In genomic region chr2L:18136427-18136857, dm6 we compare ENCODE assay signal across 1 fruit fly cellular context.
A peak's percentile ranks its signal among the peaks of the same experiment; 100 is the strongest.
TF ChIP-seq lines count a peak whose summit lies in the region.

No protein-coding gene starts in this region.

TF ChIP-seq in whole organism, embryonic, 481 proteins besides CTCF, POLR2A, EP300 and RAD21 (continued from another document and continues in another):
- TF ChIP-seq Awh (GFP tag; IDR thresholded peaks at IDR 0.05; lab: Robert Waterston, UW) (no peak), CG3847 (GFP tag; IDR thresholded peaks at IDR 0.05; lab: Robert Waterston, UW) (no peak; the same call in 1 of the 2 replicates), Hmx (GFP tag; optimal IDR thresholded peaks at IDR 0.05; lab: Kevin White, UChicago) (no peak), CG6854 (GFP tag; optimal IDR thresholded peaks at IDR 0.05; lab: Kevin White, UChicago) (no peak), sim (GFP tag; IDR thresholded peaks at IDR 0.05; lab: Robert Waterston, UW) (no peak), CG3281 (GFP tag; optimal IDR thresholded peaks at IDR 0.05; lab: Kevin White, UChicago) (peak; percentile 75), PHDP (tag; optimal IDR thresholded peaks at IDR 0.05; lab: Kevin White, UChicago) (peak; percentile 38), Asciz (GFP tag; optimal IDR thresholded peaks at IDR 0.05; lab: Kevin White, UChicago) (no peak), CG14860 (GFP tag; IDR thresholded peaks at IDR 0.05; lab: Robert Waterston, UW; ENCODE audit: partially characterized antibody) (no peak), CG13287 (GFP tag; IDR thresholded peaks at IDR 0.05; lab: Robert Waterston, UW; ENCODE audit: partially characterized antibody) (peak; percentile 11; the same call in 1 of the 2 replicates), Aef1 (GFP tag; IDR thresholded peaks at IDR 0.05; lab: Robert Waterston, UW) (no peak), Sin3A (optimal IDR thresholded peaks at IDR 0.05; lab: Kevin White, UChicago) (no peak), onecut (GFP tag; IDR thresholded peaks at IDR 0.05; lab: Robert Waterston, UW) (no peak), CG11247 (GFP tag; IDR thresholded peaks at IDR 0.05; lab: Robert Waterston, UW) (peak; percentile 17; the same call in 1 of the 2 replicates), CG7556 (GFP tag; optimal IDR thresholded peaks at IDR 0.05; lab: Kevin White, UChicago) (no peak), nau (GFP tag; optimal IDR thresholded peaks at IDR 0.05; lab: Kevin White, UChicago) (no peak), CG6765 (GFP tag; optimal IDR thresholded peaks at IDR 0.05; lab: Kevin White, UChicago) (peak; percentile 50), chinmo (GFP tag; IDR thresholded peaks at IDR 0.05; lab: Robert Waterston, UW; ENCODE audit: partially characterized antibody) (peak; percentile 87; the same call in 3 of the 4 replicates), zen2 (GFP tag; IDR thresholded peaks at IDR 0.05; lab: Robert Waterston, UW; ENCODE audit: partially characterized antibody) (no peak), CG13624 (GFP tag; optimal IDR thresholded peaks at IDR 0.05; lab: Kevin White, UChicago) (peak; percentile 74), ems (GFP tag; optimal IDR thresholded peaks at IDR 0.05; lab: Kevin White, UChicago) (no peak), Lpt (GFP tag; optimal IDR thresholded peaks at IDR 0.05; lab: Kevin White, UChicago) (no peak), CG30403 (GFP tag; optimal IDR thresholded peaks at IDR 0.05; lab: Kevin White, UChicago) (no peak), Ptx1 (GFP tag; IDR thresholded peaks at IDR 0.05; lab: Robert Waterston, UW) (no peak), Dref (GFP tag; IDR thresholded peaks at IDR 0.05; lab: Robert Waterston, UW) (no peak), dysf (GFP tag; IDR thresholded peaks at IDR 0.05; lab: Robert Waterston, UW) (peak; percentile 37; the same call in 1 of the 3 replicates), eve (GFP tag; optimal IDR thresholded peaks at IDR 0.05; lab: Kevin White, UChicago) (no peak), ara (GFP tag; IDR thresholded peaks at IDR 0.05; lab: Robert Waterston, UW) (no peak), CG12071 (GFP tag; optimal IDR thresholded peaks at IDR 0.05; lab: Kevin White, UChicago) (peak; percentile 64), CG18011 (GFP tag; optimal IDR thresholded peaks at IDR 0.05; lab: Kevin White, UChicago) (peak; percentile 51), NFAT (GFP tag; IDR thresholded peaks at IDR 0.05; lab: Robert Waterston, UW) (peak; percentile 80; the same call in 1 of the 2 replicates), dati (GFP tag; IDR thresholded peaks at IDR 0.05; lab: Robert Waterston, UW) (no peak), CG43689 (GFP tag; IDR thresholded peaks at IDR 0.05; lab: Robert Waterston, UW) (no peak), Doc3 (GFP tag; IDR thresholded peaks at IDR 0.05; lab: Robert Waterston, UW; ENCODE audit: partially characterized antibody) (no peak), vfl (GFP tag; optimal IDR thresholded peaks at IDR 0.05; lab: Kevin White, UChicago) (no peak), Hand (GFP tag; optimal IDR thresholded peaks at IDR 0.05; lab: Kevin White, UChicago) (peak; percentile 41), B-H2 (GFP tag; optimal IDR thresholded peaks at IDR 0.05; lab: Kevin White, UChicago) (peak; percentile 71), sob (GFP tag; IDR thresholded peaks at IDR 0.05; lab: Robert Waterston, UW) (peak; percentile 50; the same call in 1 of the 2 replicates), knrl (GFP tag; IDR thresholded peaks at IDR 0.05; lab: Robert Waterston, UW; ENCODE audit: partially characterized antibody) (no peak), CG8924 (tag; optimal IDR thresholded peaks at IDR 0.05; lab: Kevin White, UChicago) (no peak), MESR4 (GFP tag; optimal IDR thresholded peaks at IDR 0.05; lab: Kevin White, UChicago) (no peak), CG18476 (GFP tag; optimal IDR thresholded peaks at IDR 0.05; lab: Kevin White, UChicago) (no peak), HmgZ (tag; optimal IDR thresholded peaks at IDR 0.05; lab: Kevin White, UChicago) (peak; percentile 12), zfh2 (GFP tag; optimal IDR thresholded peaks at IDR 0.05; lab: Kevin White, UChicago) (peak; percentile 32), hth (optimal IDR thresholded peaks at IDR 0.05; lab: Kevin White, UChicago) (no peak), wor (GFP tag; IDR thresholded peaks at IDR 0.05; lab: Robert Waterston, UW) (no peak), Dll (GFP tag; IDR thresholded peaks at IDR 0.05; lab: Robert Waterston, UW; ENCODE audit: partially characterized antibody) (no peak), insv (GFP tag; optimal IDR thresholded peaks at IDR 0.05; lab: Kevin White, UChicago) (no peak), fd102C (GFP tag; optimal IDR thresholded peaks at IDR 0.05; lab: Kevin White, UChicago) (no peak), Med (GFP tag; lab: Kevin White, UChicago) (peak; percentile 93), CG12769 (tag; optimal IDR thresholded peaks at IDR 0.05; lab: Kevin White, UChicago) (peak; percentile 85), Deaf1 (tag; optimal IDR thresholded peaks at IDR 0.05; lab: Kevin White, UChicago) (no peak), sna (GFP tag; IDR thresholded peaks at IDR 0.05; lab: Robert Waterston, UW; ENCODE audit: partially characterized antibody) (no peak), aop (GFP tag; IDR thresholded peaks at IDR 0.05; lab: Robert Waterston, UW) (no peak), CG11504 (tag; optimal IDR thresholded peaks at IDR 0.05; lab: Kevin White, UChicago) (no peak), inv (GFP tag; IDR thresholded peaks at IDR 0.05; lab: Robert Waterston, UW; ENCODE audit: partially characterized antibody) (no peak), Sox102F (GFP tag; optimal IDR thresholded peaks at IDR 0.05; lab: Kevin White, UChicago) (no peak), Trl (optimal IDR thresholded peaks at IDR 0.05; lab: Kevin White, UChicago) (no peak), Trl (GFP tag; optimal IDR thresholded peaks at IDR 0.05; lab: Kevin White, UChicago) (peak; percentile 68), Blimp-1 (GFP tag; optimal IDR thresholded peaks at IDR 0.05; lab: Kevin White, UChicago) (peak; percentile 67), eyg (GFP tag; optimal IDR thresholded peaks at IDR 0.05; lab: Kevin White, UChicago) (no peak), corto (GFP tag; optimal IDR thresholded peaks at IDR 0.05; lab: Kevin White, UChicago) (no peak), pan (optimal IDR thresholded peaks at IDR 0.05; lab: Kevin White, UChicago) (no peak), pan (GFP tag; optimal IDR thresholded peaks at IDR 0.05 in 1 of 2, IDR thresholded peaks at IDR 0.05 in 1 of 2) (peak in 1 of 2 experiments; percentile 16), ap (GFP tag; IDR thresholded peaks at IDR 0.05; lab: Robert Waterston, UW) (no peak), CG33557 (GFP tag; optimal IDR thresholded peaks at IDR 0.05; lab: Kevin White, UChicago) (no peak), CG10959 (GFP tag; IDR thresholded peaks at IDR 0.05; lab: Robert Waterston, UW) (no peak), wdn (GFP tag; IDR thresholded peaks at IDR 0.05; lab: Robert Waterston, UW) (peak; percentile 30; the same call in 1 of the 2 replicates), phol (tag; optimal IDR thresholded peaks at IDR 0.05; lab: Kevin White, UChicago) (no peak), CG12219 (GFP tag; optimal IDR thresholded peaks at IDR 0.05; lab: Kevin White, UChicago) (no peak), HHEX (GFP tag; optimal IDR thresholded peaks at IDR 0.05; lab: Kevin White, UChicago) (peak; percentile 27), Myb (GFP tag; optimal IDR thresholded peaks at IDR 0.05; lab: Kevin White, UChicago) (peak; percentile 14), CG2889 (GFP tag; IDR thresholded peaks at IDR 0.05; lab: Robert Waterston, UW) (no peak), twi (tag; optimal IDR thresholded peaks at IDR 0.05; lab: Kevin White, UChicago) (no peak), cad (GFP tag; optimal IDR thresholded peaks at IDR 0.05; lab: Kevin White, UChicago) (no peak), CG14710 (tag; optimal IDR thresholded peaks at IDR 0.05; lab: Kevin White, UChicago) (no peak), CG12104 (GFP tag; optimal IDR thresholded peaks at IDR 0.05; lab: Kevin White, UChicago) (no peak), Hr78 (GFP tag; optimal IDR thresholded peaks at IDR 0.05; lab: Kevin White, UChicago) (no peak), Vsx1 (GFP tag; optimal IDR thresholded peaks at IDR 0.05; lab: Kevin White, UChicago) (no peak), yki (optimal IDR thresholded peaks at IDR 0.05; lab: Kevin White, UChicago) (no peak), CG3407 (GFP tag; optimal IDR thresholded peaks at IDR 0.05; lab: Kevin White, UChicago) (no peak), ranshi (GFP tag; IDR thresholded peaks at IDR 0.05; lab: Robert Waterston, UW) (peak; percentile 33; the same call in 1 of the 2 replicates), Camta (GFP tag; optimal IDR thresholded peaks at IDR 0.05; lab: Kevin White, UChicago) (no peak), CG11695 (GFP tag; IDR thresholded peaks at IDR 0.05; lab: Robert Waterston, UW) (0 out of 3 replicates have a peak, but pooled peaks have one; percentile 49), sima (GFP tag; optimal IDR thresholded peaks at IDR 0.05; lab: Kevin White, UChicago) (no peak), exex (tag; optimal IDR thresholded peaks at IDR 0.05; lab: Kevin White, UChicago) (no peak), pzg (GFP tag; optimal IDR thresholded peaks at IDR 0.05; lab: Kevin White, UChicago) (no peak), CG17829 (tag; optimal IDR thresholded peaks at IDR 0.05; lab: Kevin White, UChicago) (no peak), ewg (GFP tag; optimal IDR thresholded peaks at IDR 0.05; lab: Kevin White, UChicago) (no peak), CG31224 (GFP tag; IDR thresholded peaks at IDR 0.05; lab: Robert Waterston, UW) (peak; percentile 21; the same call in 1 of the 2 replicates), CG3726 (GFP tag; IDR thresholded peaks at IDR 0.05; lab: Robert Waterston, UW) (no peak), CG17186 (GFP tag; optimal IDR thresholded peaks at IDR 0.05; lab: Kevin White, UChicago) (no peak), unc-4 (GFP tag; IDR thresholded peaks at IDR 0.05; lab: Robert Waterston, UW; ENCODE audit: partially characterized antibody) (no peak), CG7963 (GFP tag; IDR thresholded peaks at IDR 0.05; lab: Robert Waterston, UW; ENCODE audit: partially characterized antibody) (no peak), ash1 (GFP tag; optimal IDR thresholded peaks at IDR 0.05; lab: Kevin White, UChicago) (peak; percentile 18), CG10267 (tag; optimal IDR thresholded peaks at IDR 0.05; lab: Kevin White, UChicago) (no peak), so (GFP tag; IDR thresholded peaks at IDR 0.05; lab: Robert Waterston, UW) (no peak), sens-2 (GFP tag; IDR thresholded peaks at IDR 0.05; lab: Robert Waterston, UW) (no peak), shn (GFP tag; optimal IDR thresholded peaks at IDR 0.05; lab: Kevin White, UChicago) (peak; percentile 0), Nf-YC (tag; optimal IDR thresholded peaks at IDR 0.05; lab: Kevin White, UChicago) (no peak), tap (tag; optimal IDR thresholded peaks at IDR 0.05; lab: Kevin White, UChicago) (no peak), Adf1 (GFP tag; IDR thresholded peaks at IDR 0.05; lab: Robert Waterston, UW) (peak; percentile 38; the same call in 1 of the 2 replicates), hb (GFP tag; IDR thresholded peaks at IDR 0.05; lab: Robert Waterston, UW; ENCODE audit: partially characterized antibody) (no peak), CG9797 (GFP tag; optimal IDR thresholded peaks at IDR 0.05; lab: Kevin White, UChicago) (no peak), CG18619 (GFP tag; optimal IDR thresholded peaks at IDR 0.05; lab: Kevin White, UChicago) (peak; percentile 48), CG8290 (GFP tag; optimal IDR thresholded peaks at IDR 0.05; lab: Kevin White, UChicago) (no peak), CG8290 (tag; optimal IDR thresholded peaks at IDR 0.05; lab: Kevin White, UChicago) (peak in 1 of 2 experiments; percentile 70), CG1603 (tag; optimal IDR thresholded peaks at IDR 0.05; lab: Kevin White, UChicago) (no peak), sug (tag; optimal IDR thresholded peaks at IDR 0.05; lab: Kevin White, UChicago) (peak; percentile 47), Elba2 (GFP tag; optimal IDR thresholded peaks at IDR 0.05; lab: Kevin White, UChicago) (no peak), CG9817 (tag; optimal IDR thresholded peaks at IDR 0.05; lab: Kevin White, UChicago) (peak; percentile 28), esg (GFP tag; conservative IDR thresholded peaks at IDR 0.05; lab: Robert Waterston, UW) (no peak), Jarid2 (GFP tag; optimal IDR thresholded peaks at IDR 0.05; lab: Kevin White, UChicago) (no peak), Atf3 (GFP tag; optimal IDR thresholded peaks at IDR 0.05; lab: Kevin White, UChicago) (no peak), CG7786 (GFP tag; optimal IDR thresholded peaks at IDR 0.05; lab: Kevin White, UChicago) (peak; percentile 39), Hr39 (optimal IDR thresholded peaks at IDR 0.05; lab: Kevin White, UChicago) (no peak), D (optimal IDR thresholded peaks at IDR 0.05; lab: Kevin White, UChicago) (no peak), D (GFP tag; optimal IDR thresholded peaks at IDR 0.05; lab: Kevin White, UChicago) (no peak), tna (GFP tag; IDR thresholded peaks at IDR 0.05; lab: Robert Waterston, UW; ENCODE audit: partially characterized antibody) (no peak), CG10565 (GFP tag; optimal IDR thresholded peaks at IDR 0.05; lab: Kevin White, UChicago) (no peak), Hsf (GFP tag; optimal IDR thresholded peaks at IDR 0.05; lab: Kevin White, UChicago) (no peak), Ravus (GFP tag; IDR thresholded peaks at IDR 0.05; lab: Robert Waterston, UW) (no peak), tgo (GFP tag; IDR thresholded peaks at IDR 0.05; lab: Robert Waterston, UW) (no peak), CG5180 (GFP tag; optimal IDR thresholded peaks at IDR 0.05; lab: Kevin White, UChicago) (no peak), CG15011 (GFP tag; optimal IDR thresholded peaks at IDR 0.05; lab: Kevin White, UChicago) (peak; percentile 58), CG15269 (tag; optimal IDR thresholded peaks at IDR 0.05; lab: Kevin White, UChicago) (peak; percentile 23), CG33213 (GFP tag; optimal IDR thresholded peaks at IDR 0.05; lab: Kevin White, UChicago) (no peak), BEAF-32 (GFP tag; optimal IDR thresholded peaks at IDR 0.05; lab: Kevin White, UChicago) (no peak), nerfin-1 (tag; optimal IDR thresholded peaks at IDR 0.05; lab: Kevin White, UChicago) (no peak), CG10979 (tag; optimal IDR thresholded peaks at IDR 0.05; lab: Kevin White, UChicago) (no peak), CG12299 (tag; optimal IDR thresholded peaks at IDR 0.05; lab: Kevin White, UChicago) (no peak), bowl (GFP tag; IDR thresholded peaks at IDR 0.05; lab: Robert Waterston, UW) (no peak), CG12236 (GFP tag; optimal IDR thresholded peaks at IDR 0.05; lab: Kevin White, UChicago) (no peak), CG1233 (GFP tag; optimal IDR thresholded peaks at IDR 0.05; lab: Kevin White, UChicago) (peak; percentile 42), ato (GFP tag; IDR thresholded peaks at IDR 0.05; lab: Robert Waterston, UW; ENCODE audit: partially characterized antibody) (no peak)
